Fruit fly (Drosophila melanogaster): ENCODE data around the gene Glut1.

Gene Glut1

dm6 chr3L:908508-909162, 5.2 kb upstream of the Glut1 start, which contains the start of gene nerfin-1:
TSS of gene nerfin-1 (plus strand) at chr3L:909112.
- TF ChIP-seq CTCF (optimal IDR thresholded peaks at IDR 0.05) (no peak), CG8478 (optimal IDR thresholded peaks at IDR 0.05) (no peak)

DNA sequence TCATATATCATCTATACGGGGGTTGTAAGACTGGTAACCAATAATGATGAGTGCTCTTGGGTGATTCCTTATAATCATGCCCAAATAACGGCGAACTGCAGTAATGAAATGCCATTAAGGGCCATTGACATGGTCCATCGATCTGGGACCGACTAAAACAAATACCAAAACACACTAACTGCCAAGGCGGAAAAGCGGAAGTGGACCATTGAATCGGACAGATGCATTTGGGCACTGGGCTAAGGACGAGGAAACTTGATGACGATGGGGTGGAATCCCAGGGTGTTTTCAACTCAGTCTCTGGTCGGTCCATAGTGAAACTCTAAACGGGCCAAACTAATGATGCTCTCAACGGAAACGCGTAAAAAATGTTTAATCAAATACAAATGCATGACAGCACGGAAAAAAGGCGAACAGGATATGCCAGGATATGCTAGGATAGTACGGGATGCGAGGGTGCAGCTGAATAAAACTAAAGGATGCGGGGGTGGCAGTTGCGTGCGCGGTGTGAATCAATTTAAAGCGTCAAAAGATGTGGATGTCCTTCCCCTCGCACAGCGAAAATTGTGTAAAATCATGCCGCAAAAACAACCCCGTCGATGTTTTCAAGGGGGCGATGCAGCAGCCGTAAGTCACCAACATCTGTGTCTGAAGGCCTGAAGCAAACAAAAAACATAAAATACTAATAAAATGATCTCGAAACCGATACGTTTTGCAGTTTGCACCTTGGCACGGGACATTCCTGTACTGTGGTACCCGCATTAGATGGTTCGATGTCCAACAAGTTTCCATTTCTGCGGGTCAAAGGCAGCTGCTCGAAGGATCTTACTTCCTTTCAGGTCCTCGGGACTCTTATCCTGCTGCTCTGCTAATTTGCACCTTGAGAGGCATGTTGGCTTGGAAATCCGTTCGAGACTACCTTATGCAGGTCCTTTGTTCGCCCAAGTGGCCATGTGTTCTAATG, 1.2 kb upstream of the Glut1 start:
- TF ChIP-seq CTCF (optimal IDR thresholded peaks at IDR 0.05), result no peak
- no peak for TF ChIP-seq CG8478 (optimal IDR thresholded peaks at IDR 0.05)

DNA sequence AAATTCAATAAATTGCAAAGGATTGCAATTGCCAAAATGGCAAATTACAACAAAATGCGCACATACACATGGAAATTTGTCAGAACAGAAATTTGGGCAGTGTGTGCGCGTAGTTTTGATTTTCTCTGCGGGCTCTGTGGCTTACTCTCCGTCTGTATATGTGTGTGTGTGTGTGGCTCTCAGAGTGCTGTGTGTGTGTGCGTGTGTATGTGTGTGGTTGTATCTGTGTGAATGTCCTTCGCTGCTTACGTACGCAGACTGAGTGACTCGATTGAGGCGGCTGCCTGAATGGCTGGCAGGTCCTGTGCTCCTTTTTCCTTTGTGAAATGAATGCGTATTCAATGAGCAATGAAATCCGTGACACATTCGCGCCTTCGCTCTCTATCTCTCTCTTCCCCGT, 978 bp downstream of the Glut1 start:
- TF ChIP-seq CG8478 (optimal IDR thresholded peaks at IDR 0.05), result no peak

DNA sequence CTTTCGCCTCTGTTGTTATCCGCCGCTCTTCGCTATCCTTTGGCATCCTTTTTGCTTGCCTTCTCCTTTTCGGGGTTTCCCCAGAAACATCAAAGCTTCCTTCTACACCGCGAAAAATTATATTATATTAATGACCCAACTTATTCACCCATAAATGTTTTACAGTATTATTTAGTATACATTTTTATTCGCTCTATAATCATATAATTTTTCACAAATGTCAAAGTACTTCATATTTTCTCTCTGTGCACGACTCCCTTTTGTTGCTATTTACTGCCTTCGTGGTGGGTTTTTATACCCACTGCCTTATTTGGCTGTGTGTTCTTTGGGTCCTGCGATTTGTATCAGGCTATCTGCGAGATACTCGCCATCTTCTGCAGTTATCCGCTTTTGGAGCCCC, 3.4 kb downstream of the Glut1 start:
- TF ChIP-seq CG8478 (optimal IDR thresholded peaks at IDR 0.05) (no peak), CTCF (optimal IDR thresholded peaks at IDR 0.05) (no peak)

- no peak for TF ChIP-seq CG8478 (optimal IDR thresholded peaks at IDR 0.05)
- TF ChIP-seq CTCF (optimal IDR thresholded peaks at IDR 0.05), result no peak
Measured at dm6 chr3L:952152-952551, 38.3 kb downstream of the Glut1 start.

DNA sequence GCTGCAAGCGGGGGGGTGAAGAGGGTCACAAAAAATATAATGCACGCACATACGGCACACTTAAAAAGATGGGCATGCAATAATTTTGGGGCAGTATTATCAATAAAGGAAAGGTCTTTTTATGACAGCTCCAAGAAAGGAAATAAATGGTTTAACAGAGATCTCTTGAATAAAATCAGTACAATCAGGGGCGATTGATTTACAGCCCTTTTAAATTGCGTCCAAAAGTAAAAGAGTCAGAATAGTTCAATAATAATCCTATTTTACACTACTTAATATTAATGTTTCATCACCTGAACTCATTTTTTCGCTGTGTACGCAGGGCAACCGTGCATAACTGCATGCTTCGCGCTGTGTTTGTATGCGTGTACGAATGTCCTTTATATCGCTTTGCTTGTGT, 43.0 kb downstream of the Glut1 start:
- no peak for TF ChIP-seq CG8478 (optimal IDR thresholded peaks at IDR 0.05)
- TF ChIP-seq CTCF (optimal IDR thresholded peaks at IDR 0.05), result no peak

dm6 chr3L:958605-959004, 44.7 kb downstream of the Glut1 start:
- no peak for TF ChIP-seq CTCF (optimal IDR thresholded peaks at IDR 0.05)
- TF ChIP-seq CG8478 (optimal IDR thresholded peaks at IDR 0.05), result no peak

- TF ChIP-seq CG8478 (optimal IDR thresholded peaks at IDR 0.05) (no peak), CTCF (optimal IDR thresholded peaks at IDR 0.05) (no peak)
Measured at dm6 chr3L:959188-959868, 45.5 kb downstream of the Glut1 start.

DNA sequence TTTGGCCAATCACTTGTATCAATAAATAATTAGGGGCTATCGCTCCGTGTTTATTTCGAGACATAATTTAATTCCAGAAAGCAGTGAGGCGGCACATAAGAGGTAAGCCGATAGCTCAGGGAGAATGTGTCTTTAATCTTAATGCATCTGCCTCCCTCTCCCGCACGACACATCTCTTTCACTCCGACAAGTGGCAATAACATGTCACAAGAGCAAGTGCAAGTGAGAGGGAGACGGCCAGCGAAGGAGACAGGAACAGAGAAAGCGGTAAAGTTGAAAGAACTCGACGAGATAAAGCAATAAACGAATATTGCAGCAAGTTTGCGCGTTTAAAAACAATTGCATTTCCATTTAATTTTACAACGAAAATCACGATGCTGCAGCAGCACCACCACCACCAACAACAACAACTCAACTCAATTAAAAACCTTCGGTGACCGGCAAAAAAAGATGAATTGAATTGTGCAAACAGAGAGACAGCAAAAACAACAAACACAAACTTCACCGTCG, 46.0 kb downstream of the Glut1 start:
- no peak for TF ChIP-seq CTCF (optimal IDR thresholded peaks at IDR 0.05)
- no peak for TF ChIP-seq CG8478 (optimal IDR thresholded peaks at IDR 0.05)

dm6 chr3L:960557-960956, 46.7 kb downstream of the Glut1 start:
- no peak for TF ChIP-seq CG8478 (optimal IDR thresholded peaks at IDR 0.05)
- no peak for TF ChIP-seq CTCF (optimal IDR thresholded peaks at IDR 0.05)

dm6 chr3L:964022-964421, 50.1 kb downstream of the Glut1 start:
- TF ChIP-seq CG8478 (optimal IDR thresholded peaks at IDR 0.05) (no peak), CTCF (optimal IDR thresholded peaks at IDR 0.05) (no peak)

DNA sequence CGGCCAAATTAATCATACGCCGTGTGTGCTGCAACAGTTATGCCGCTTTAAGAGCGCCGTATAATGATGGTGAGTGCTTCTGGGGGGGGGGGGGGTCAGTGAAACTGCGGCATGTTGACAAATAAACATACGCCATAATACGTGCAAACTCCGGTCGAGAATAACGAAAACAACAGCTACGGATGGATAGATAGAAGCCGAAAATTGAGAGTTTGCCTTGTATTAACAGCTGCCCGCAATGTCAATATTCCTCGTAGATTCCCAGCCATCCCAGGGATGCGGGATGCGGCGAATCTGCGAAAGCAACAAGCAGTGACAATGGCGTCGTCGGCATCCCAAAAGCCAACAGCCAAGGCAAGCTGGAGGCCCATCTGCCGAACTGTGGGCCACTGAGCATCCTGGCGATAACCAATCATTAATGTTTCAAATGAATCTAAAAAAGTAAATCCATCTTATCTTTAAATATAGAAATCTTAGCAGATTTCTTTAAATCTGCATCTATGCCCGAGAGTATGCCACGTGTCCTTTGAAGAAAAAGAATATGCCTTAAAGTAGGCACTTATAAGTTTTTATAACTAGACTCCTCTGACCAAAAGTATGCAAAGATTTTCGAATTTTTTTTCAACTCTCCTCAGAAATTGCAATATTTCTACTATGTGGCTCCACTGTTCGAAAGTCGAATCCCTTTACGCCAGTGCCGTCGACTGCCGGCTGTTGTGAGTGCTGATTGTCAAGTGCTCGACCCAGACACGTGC, 54.1 kb downstream of the Glut1 start:
- TF ChIP-seq CTCF (optimal IDR thresholded peaks at IDR 0.05) (no peak), CG8478 (optimal IDR thresholded peaks at IDR 0.05) (no peak)

DNA sequence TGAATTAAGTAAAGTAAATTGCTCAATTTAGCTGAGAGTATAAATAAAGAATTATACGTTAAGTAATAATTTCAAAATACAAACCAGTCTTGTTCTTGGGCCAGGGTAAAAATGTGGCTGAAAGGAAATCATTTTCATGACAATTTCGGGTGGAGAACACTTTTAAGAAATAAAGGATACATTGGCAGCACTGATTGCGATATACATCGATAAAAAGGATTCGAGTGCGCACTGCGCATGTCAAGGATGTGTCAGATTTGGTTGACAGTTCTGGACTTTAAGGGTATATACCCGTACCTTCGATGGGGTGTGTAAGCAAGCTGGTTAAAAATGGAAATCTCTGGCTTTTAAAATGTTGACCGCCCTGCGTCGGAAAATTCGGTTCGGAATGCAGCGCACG, 79.8 kb downstream of the Glut1 start, which contains the start of gene aln:
Gene aln (plus strand): TSS at position 275 of the 400 bp plus-strand sequence.
- TF ChIP-seq CTCF (optimal IDR thresholded peaks at IDR 0.05) (no peak), CG8478 (optimal IDR thresholded peaks at IDR 0.05) (no peak)

- TF ChIP-seq CTCF (optimal IDR thresholded peaks at IDR 0.05) (no peak), CG8478 (optimal IDR thresholded peaks at IDR 0.05) (no peak)
Measured at dm6 chr3L:995685-996084, 81.8 kb downstream of the Glut1 start.

- TF ChIP-seq CTCF (optimal IDR thresholded peaks at IDR 0.05) (no peak), CG8478 (optimal IDR thresholded peaks at IDR 0.05) (no peak)
Measured at dm6 chr3L:999990-1000389, 86.1 kb downstream of the Glut1 start.

All from S2 (cell line).